Worm (Caenorhabditis elegans) whole organism, late embryonic: Measurements from ENCODE around the gene Y46G5A.8.

Source experiments
- ama-1 ChIP-seq: fragments of 150-350 bp; optimal IDR thresholded peaks from 2 replicates; lab custom pipeline; 2014
- ceh-18 ChIP-seq: sonication (generic microtip); optimal IDR thresholded peaks from 2 replicates; lab custom pipeline; 2016; ENCODE audit warnings: missing genetic modification characterization, missing compliant biosample characterization
- ceh-30 ChIP-seq: fragments of 150-350 bp; optimal IDR thresholded peaks from 2 replicates; lab custom pipeline; 2014; ENCODE audit warnings: missing biosample characterization, missing genetic modification characterization
- elt-2 ChIP-seq: sonication (generic microtip); optimal IDR thresholded peaks from 2 replicates; lab custom pipeline; 2016; ENCODE audit warnings: missing genetic modification reagents, missing genetic modification characterization, missing compliant biosample characterization
- fkh-6 ChIP-seq: sonication (generic microtip); optimal IDR thresholded peaks from 2 replicates; lab custom pipeline; 2016; ENCODE audit warnings: missing genetic modification characterization, missing compliant biosample characterization
- gmeb-2 ChIP-seq: sonication (generic microtip); optimal IDR thresholded peaks from 2 replicates; lab custom pipeline; 2016; ENCODE audit warnings: missing genetic modification characterization, inconsistent platforms, missing compliant biosample characterization
- hlh-8 ChIP-seq: sonication (generic microtip); optimal IDR thresholded peaks from 2 replicates; lab custom pipeline; 2016; ENCODE audit warnings: missing genotype, missing genetic modification characterization, missing compliant biosample characterization
- nfya-1 ChIP-seq: sonication (generic microtip); optimal IDR thresholded peaks from 2 replicates; lab custom pipeline; 2017; ENCODE audit warnings: missing genetic modification characterization, mild to moderate bottlenecking, missing compliant biosample characterization, antibody characterized with exemption, moderate library complexity
- pha-4 ChIP-seq: fragments of 150-350 bp; optimal IDR thresholded peaks from 2 replicates; lab custom pipeline; 2018; ENCODE audit warnings: missing biosample characterization, missing genetic modification reagents, missing genetic modification characterization
- sdc-2 ChIP-seq: sonication (generic microtip); optimal IDR thresholded peaks from 2 replicates; lab custom pipeline; 2016; ENCODE audit warnings: missing genotype, missing genetic modification characterization, missing compliant biosample characterization
- tbx-2 ChIP-seq: sonication (generic microtip); optimal IDR thresholded peaks from 2 replicates; lab custom pipeline; 2016; ENCODE audit warnings: missing genetic modification characterization, missing compliant biosample characterization
- unc-55 ChIP-seq: sonication (generic microtip); optimal IDR thresholded peaks from 2 replicates; lab custom pipeline; 2017; ENCODE audit warnings: missing biosample characterization, missing genetic modification reagents, missing genetic modification characterization

DNA sequence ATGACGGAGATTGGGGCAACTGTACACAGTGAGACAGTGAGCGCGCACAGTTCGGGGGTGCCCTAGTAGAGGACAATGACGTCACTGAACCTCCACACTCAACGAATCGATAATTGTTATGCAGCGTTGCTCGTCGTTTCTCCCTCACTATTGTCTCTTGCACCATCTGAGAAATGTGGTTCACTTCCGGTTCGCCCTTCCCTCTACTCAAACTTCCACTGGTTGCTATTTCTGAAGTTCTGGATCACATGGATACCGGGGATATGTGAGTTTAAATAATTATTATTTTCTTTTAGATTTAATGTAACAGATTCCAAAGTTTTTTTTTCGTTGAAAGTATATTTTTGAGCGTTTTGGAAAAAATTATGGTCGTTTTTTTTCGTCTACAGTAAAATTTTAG, at the start of gene Y46G5A.8, which contains the start of gene Y46G5A.7:
- TF ChIP-seq tbx-2 (tag; lab: Kevin White, UChicago) (no peak), hlh-8 (no peak), pha-4 (tag; lab: Kevin White, UChicago) (no peak), ceh-18 (no peak), unc-55 (no peak), elt-2 (no peak), nfya-1 (tag; lab: Kevin White, UChicago) (no peak), gmeb-2 (tag; lab: Kevin White, UChicago) (no peak), sdc-2 (tag; lab: Kevin White, UChicago) (no peak), fkh-6 (tag; lab: Kevin White, UChicago) (no peak), ama-1 (lab: Kevin White, UChicago) (no peak), ceh-30 (tag; lab: Kevin White, UChicago) (no peak)
